Fruit fly (Drosophila melanogaster) whole organism, embryonic: ENCODE data around the gene CG4278.
A peak's percentile ranks its signal among the peaks of the same experiment; 100 is the strongest.

Source experiments
- Adf1 ChIP-seq: fragments of 200-800 bp; sonication (Bioruptor generic); IDR thresholded peaks from 2 replicates; pipeline ENCODE4 v1.3.6; 2022; ENCODE audit warnings: missing biosample characterization, missing genetic modification characterization
- Atf-2 ChIP-seq: fragments of 200-800 bp; sonication (Bioruptor generic); optimal IDR thresholded peaks from 2 replicates; lab custom pipeline; 2016; ENCODE audit warnings: missing biosample characterization, missing genetic modification characterization
- BEAF-32 ChIP-seq: fragments of 200-800 bp; sonication (Bioruptor generic); optimal IDR thresholded peaks from 3 replicates; lab custom pipeline; 2017; ENCODE audit warnings: missing biosample characterization, missing genetic modification characterization, mild to moderate bottlenecking, moderate library complexity, missing genetic modification reagents
- Bdp1 ChIP-seq: fragments of 200-800 bp; sonication (Bioruptor generic); optimal IDR thresholded peaks from 3 replicates; lab custom pipeline; 2016; ENCODE audit warnings: missing biosample characterization, missing genetic modification characterization
- CG10274 ChIP-seq: fragments of 200-800 bp; sonication (Bioruptor generic); optimal IDR thresholded peaks from 3 replicates; lab custom pipeline; 2017; ENCODE audit warnings: missing biosample characterization, mild to moderate bottlenecking, missing genetic modification characterization
- CG10543 ChIP-seq: fragments of 200-800 bp; sonication (Bioruptor generic); optimal IDR thresholded peaks from 3 replicates; lab custom pipeline; 2017; ENCODE audit warnings: missing biosample characterization, mild to moderate bottlenecking, missing genetic modification characterization, moderate library complexity
- CG12236 ChIP-seq: fragments of 200-800 bp; sonication (Bioruptor generic); optimal IDR thresholded peaks from 2 replicates; lab custom pipeline; 2016; ENCODE audit warnings: missing biosample characterization, missing genetic modification characterization
- CG12659 ChIP-seq: fragments of 200-800 bp; sonication (Bioruptor generic); optimal IDR thresholded peaks from 3 replicates; lab custom pipeline; 2017; ENCODE audit warnings: mild to moderate bottlenecking, missing biosample characterization, missing genetic modification reagents, missing genetic modification characterization
- CG12769 ChIP-seq: fragments of 200-800 bp; sonication (Bioruptor generic); optimal IDR thresholded peaks from 2 replicates; lab custom pipeline; 2019; ENCODE audit warnings: missing biosample characterization, mild to moderate bottlenecking, missing genetic modification characterization, moderate library complexity
- CG13287 ChIP-seq: fragments of 200-800 bp; sonication (Bioruptor generic); IDR thresholded peaks from 2 replicates; pipeline ENCODE4 v1.3.6; 2022; ENCODE audit warnings: missing biosample characterization, missing genetic modification characterization; ENCODE audit not compliant: partially characterized antibody
- CG13775 ChIP-seq: fragments of 200-800 bp; sonication (Bioruptor generic); optimal IDR thresholded peaks from 3 replicates; lab custom pipeline; 2017; ENCODE audit warnings: missing biosample characterization, mild to moderate bottlenecking, missing genetic modification characterization
- CG15073 ChIP-seq: fragments of 200-800 bp; sonication (Bioruptor generic); optimal IDR thresholded peaks from 2 replicates; lab custom pipeline; 2016; ENCODE audit warnings: missing biosample characterization, missing genetic modification characterization
- CG1529 ChIP-seq: fragments of 200-800 bp; sonication (Bioruptor generic); optimal IDR thresholded peaks from 3 replicates; lab custom pipeline; 2018; ENCODE audit warnings: missing biosample characterization, missing genetic modification characterization
- CG15514 ChIP-seq: fragments of 200-800 bp; sonication (Bioruptor generic); optimal IDR thresholded peaks from 3 replicates; lab custom pipeline; 2017; ENCODE audit warnings: missing biosample characterization, missing genetic modification characterization, mild to moderate bottlenecking, moderate library complexity, missing genetic modification reagents
- CG1603 ChIP-seq: fragments of 200-800 bp; sonication (Bioruptor generic); optimal IDR thresholded peaks from 2 replicates; lab custom pipeline; 2019; ENCODE audit warnings: missing biosample characterization, mild to moderate bottlenecking, missing genetic modification characterization, moderate library complexity
- CG1832 ChIP-seq: fragments of 200-800 bp; sonication (Bioruptor generic); optimal IDR thresholded peaks from 2 replicates; lab custom pipeline; 2017; ENCODE audit warnings: missing biosample characterization, mild to moderate bottlenecking, missing genetic modification characterization, inconsistent platforms
- CG2712 ChIP-seq: fragments of 200-800 bp; optimal IDR thresholded peaks from 3 replicates; lab custom pipeline; 2019; ENCODE audit warnings: missing biosample characterization, mild to moderate bottlenecking, missing genetic modification characterization, moderate library complexity
- CG30403 ChIP-seq: fragments of 200-800 bp; sonication (Bioruptor generic); optimal IDR thresholded peaks from 3 replicates; lab custom pipeline; 2016; ENCODE audit warnings: missing biosample characterization, missing genetic modification characterization
- CG32772 ChIP-seq: fragments of 200-800 bp; sonication (Bioruptor generic); IDR thresholded peaks from 2 replicates; pipeline ENCODE4 v1.3.6; 2022; ENCODE audit warnings: missing biosample characterization, missing genetic modification characterization
- CG3847 ChIP-seq: fragments of 200-800 bp; sonication (Bioruptor generic); IDR thresholded peaks from 2 replicates; pipeline ENCODE4 v1.3.6; 2022; ENCODE audit warnings: missing biosample characterization, missing genetic modification characterization
- CG8281 ChIP-seq: fragments of 200-800 bp; sonication (Bioruptor generic); optimal IDR thresholded peaks from 2 replicates; lab custom pipeline; 2018; ENCODE audit warnings: missing biosample characterization, mild to moderate bottlenecking, missing genetic modification characterization, moderate library complexity
- CG9215 ChIP-seq: fragments of 200-800 bp; sonication (Bioruptor generic); IDR thresholded peaks from 2 replicates; pipeline ENCODE4 v1.3.6; 2022; ENCODE audit warnings: missing biosample characterization, missing genetic modification characterization
- Deaf1 ChIP-seq: fragments of 200-800 bp; optimal IDR thresholded peaks from 3 replicates; lab custom pipeline; 2019; ENCODE audit warnings: missing biosample characterization, mild to moderate bottlenecking, missing genetic modification characterization, moderate library complexity
- Dref ChIP-seq: fragments of 200-800 bp; sonication (Bioruptor generic); IDR thresholded peaks from 2 replicates; pipeline ENCODE4 v1.3.6; 2022; ENCODE audit warnings: missing biosample characterization, missing genetic modification characterization
- Eip74EF ChIP-seq, 2 experiments: fragments of 200-800 bp in 1 of 2; fragments of >200 bp in 1 of 2; sonication (Bioruptor generic) in 1 of 2; optimal IDR thresholded peaks; 2 replicates each; lab custom pipeline; 2017 to 2019; ENCODE audit warnings: missing biosample characterization in 2 of 2, missing genetic modification characterization in 2 of 2, mild to moderate bottlenecking in 1 of 2, moderate library complexity in 1 of 2
- H15 ChIP-seq: fragments of 200-800 bp; sonication (Bioruptor generic); IDR thresholded peaks from 3 replicates; pipeline ENCODE4 v1.3.6; 2022; ENCODE audit warnings: missing biosample characterization, missing genetic modification characterization
- HmgZ ChIP-seq: fragments of 200-800 bp; sonication (Bioruptor generic); optimal IDR thresholded peaks from 2 replicates; lab custom pipeline; 2018; ENCODE audit warnings: missing biosample characterization, mild to moderate bottlenecking, missing genetic modification characterization
- Med ChIP-seq: fragments of 200-800 bp; sonication (Bioruptor generic); peaks from one replicate; lab custom pipeline; 2016; ENCODE audit warnings: missing biosample characterization, missing genetic modification characterization, mild to moderate bottlenecking, inconsistent platforms, moderate library complexity
- Meics ChIP-seq: fragments of 200-800 bp; sonication (Bioruptor generic); optimal IDR thresholded peaks from 2 replicates; lab custom pipeline; 2017; ENCODE audit warnings: missing biosample characterization, mild to moderate bottlenecking, missing genetic modification characterization
- NFAT ChIP-seq: fragments of 200-800 bp; sonication (Bioruptor generic); IDR thresholded peaks from 2 replicates; pipeline ENCODE4 v1.3.6; 2022; ENCODE audit warnings: missing biosample characterization, missing genetic modification characterization
- Neu2 ChIP-seq: fragments of 200-800 bp; sonication (Bioruptor generic); optimal IDR thresholded peaks from 3 replicates; lab custom pipeline; 2016; ENCODE audit warnings: missing biosample characterization, missing genetic modification characterization, borderline replicate concordance
- Nf-YB ChIP-seq: fragments of 200-800 bp; sonication (Bioruptor generic); optimal IDR thresholded peaks from 3 replicates; lab custom pipeline; 2019; ENCODE audit warnings: missing biosample characterization, mild to moderate bottlenecking, missing genetic modification characterization, moderate library complexity
- Sry-δ ChIP-seq: fragments of 200-800 bp; sonication (Bioruptor generic); optimal IDR thresholded peaks from 2 replicates; lab custom pipeline; 2016; ENCODE audit warnings: missing biosample characterization, missing genetic modification characterization
- TFAM ChIP-seq: fragments of 200-800 bp; sonication (Bioruptor generic); optimal IDR thresholded peaks from 2 replicates; lab custom pipeline; 2017; ENCODE audit warnings: missing biosample characterization, missing genetic modification characterization, inconsistent platforms
- Tbp ChIP-seq: fragments of >200 bp; optimal IDR thresholded peaks from 2 replicates; lab custom pipeline; 2018; ENCODE audit warnings: missing biosample characterization, missing genetic modification characterization
- caup ChIP-seq: fragments of 200-800 bp; sonication (Bioruptor generic); optimal IDR thresholded peaks from 3 replicates; lab custom pipeline; 2017; ENCODE audit warnings: missing biosample characterization, mild to moderate bottlenecking, missing genetic modification characterization, moderate library complexity; ENCODE audit not compliant: severe bottlenecking
- chinmo ChIP-seq: fragments of 200-800 bp; sonication (Bioruptor generic); IDR thresholded peaks from 4 replicates; pipeline ENCODE4 v1.3.6; 2022; ENCODE audit warnings: missing biosample characterization, missing genetic modification characterization; ENCODE audit not compliant: partially characterized antibody
- cwo ChIP-seq: fragments of 200-800 bp; sonication (Bioruptor generic); optimal IDR thresholded peaks from 3 replicates; lab custom pipeline; 2017; ENCODE audit warnings: missing biosample characterization, missing genetic modification characterization, mild to moderate bottlenecking, moderate library complexity, missing genetic modification reagents
- exex ChIP-seq: fragments of 200-800 bp; sonication (Bioruptor generic); optimal IDR thresholded peaks from 4 replicates; lab custom pipeline; 2018; ENCODE audit warnings: missing biosample characterization, mild to moderate bottlenecking, missing genetic modification characterization, moderate library complexity
- eyg ChIP-seq: fragments of 200-800 bp; sonication (Bioruptor generic); optimal IDR thresholded peaks from 3 replicates; lab custom pipeline; 2016; ENCODE audit warnings: missing biosample characterization, missing genetic modification characterization
- ftz-f1 ChIP-seq: fragments of 200-800 bp; sonication (Bioruptor generic); optimal IDR thresholded peaks from 2 replicates; lab custom pipeline; 2016; ENCODE audit warnings: missing biosample characterization, missing genetic modification characterization
- gfzf ChIP-seq: fragments of 200-800 bp; sonication (Bioruptor generic); optimal IDR thresholded peaks from 2 replicates; lab custom pipeline; 2016; ENCODE audit warnings: missing biosample characterization, mild to moderate bottlenecking, missing genetic modification characterization, moderate library complexity
- h ChIP-seq: fragments of >200 bp; optimal IDR thresholded peaks from 2 replicates; lab custom pipeline; 2017
- mirr ChIP-seq: fragments of 200-800 bp; sonication (Bioruptor generic); optimal IDR thresholded peaks from 3 replicates; lab custom pipeline; 2018; ENCODE audit warnings: missing biosample characterization, mild to moderate bottlenecking, missing genetic modification characterization
- oc ChIP-seq: fragments of 200-800 bp; sonication (Bioruptor generic); optimal IDR thresholded peaks from 2 replicates; lab custom pipeline; 2018; ENCODE audit warnings: missing biosample characterization, mild to moderate bottlenecking, missing genetic modification characterization, moderate library complexity
- pfk ChIP-seq: fragments of 200-800 bp; sonication (Bioruptor generic); optimal IDR thresholded peaks from 2 replicates; lab custom pipeline; 2018; ENCODE audit warnings: missing biosample characterization, mild to moderate bottlenecking, missing genetic modification characterization, moderate library complexity
- pum ChIP-seq: fragments of 200-800 bp; sonication (Bioruptor generic); optimal IDR thresholded peaks from 2 replicates; lab custom pipeline; 2016; ENCODE audit warnings: missing biosample characterization, missing genetic modification characterization
- sim ChIP-seq: fragments of 200-800 bp; sonication (Bioruptor generic); IDR thresholded peaks from 2 replicates; pipeline ENCODE4 v1.3.6; 2022; ENCODE audit warnings: missing biosample characterization, missing genetic modification characterization
- slou ChIP-seq: fragments of 200-800 bp; sonication (Bioruptor generic); optimal IDR thresholded peaks from 3 replicates; lab custom pipeline; 2016; ENCODE audit warnings: missing biosample characterization, missing genetic modification characterization
- sob ChIP-seq: fragments of 200-800 bp; sonication (Bioruptor generic); IDR thresholded peaks from 2 replicates; pipeline ENCODE4 v1.3.6; 2022; ENCODE audit warnings: missing biosample characterization, missing genetic modification characterization
- sug ChIP-seq: fragments of 200-800 bp; optimal IDR thresholded peaks from 2 replicates; lab custom pipeline; 2019; ENCODE audit warnings: missing biosample characterization, mild to moderate bottlenecking, missing genetic modification characterization, moderate library complexity

CG4278 gene

dm6 chr2L:16319743-16320142 is 7.1 kb upstream of the CG4278 start (continued):
- TF ChIP-seq cwo (GFP tag; lab: Kevin White, UChicago) = peak; percentile 95
- TF ChIP-seq CG30403 (GFP tag; lab: Kevin White, UChicago) = no peak
- TF ChIP-seq Atf-2 = no peak
- no peak for TF ChIP-seq NFAT (GFP tag; lab: Robert Waterston, UW)
- TF ChIP-seq h = no peak
- no peak for TF ChIP-seq pum
- TF ChIP-seq CG32772 (GFP tag; lab: Robert Waterston, UW) = no peak
- peak; percentile 56 for TF ChIP-seq Med (GFP tag; lab: Kevin White, UChicago)
- TF ChIP-seq chinmo (GFP tag; lab: Robert Waterston, UW) = 0 out of 4 replicates have a peak, but pooled peaks have one; percentile 49
- TF ChIP-seq slou (GFP tag; lab: Kevin White, UChicago) = no peak
- no peak for TF ChIP-seq Nf-YB (GFP tag; lab: Kevin White, UChicago)
- no peak for TF ChIP-seq sim (GFP tag; lab: Robert Waterston, UW)
- TF ChIP-seq Sry-δ (GFP tag; lab: Kevin White, UChicago) = no peak
- no peak for TF ChIP-seq CG13287 (GFP tag; lab: Robert Waterston, UW)
- no peak for TF ChIP-seq Adf1
- no peak for TF ChIP-seq CG13775 (GFP tag; lab: Kevin White, UChicago)
- TF ChIP-seq gfzf = no peak
- TF ChIP-seq CG1832 = no peak
- TF ChIP-seq oc = no peak
- TF ChIP-seq Bdp1 (GFP tag; lab: Kevin White, UChicago) = no peak
- TF ChIP-seq CG10274 (GFP tag; lab: Kevin White, UChicago) = no peak
- TF ChIP-seq sob = no peak
- peak; percentile 2 for TF ChIP-seq CG15514 (GFP tag; lab: Kevin White, UChicago)
- no peak for TF ChIP-seq CG2712
- TF ChIP-seq mirr = peak; percentile 90
- no peak for TF ChIP-seq CG12769 (tag; lab: Kevin White, UChicago)
- TF ChIP-seq CG3847 (GFP tag; lab: Robert Waterston, UW) = no peak
- peak; percentile 18 for TF ChIP-seq caup
- TF ChIP-seq CG8281 = no peak
- no peak for TF ChIP-seq H15 (GFP tag; lab: Robert Waterston, UW)
- peak; percentile 4 for TF ChIP-seq Deaf1 (tag; lab: Kevin White, UChicago)
- TF ChIP-seq CG9215 (GFP tag; lab: Robert Waterston, UW) = no peak
- TF ChIP-seq CG12236 (GFP tag; lab: Kevin White, UChicago) = no peak
- no peak for TF ChIP-seq CG12659 (GFP tag; lab: Kevin White, UChicago)
- no peak for TF ChIP-seq Meics (GFP tag; lab: Kevin White, UChicago)
- TF ChIP-seq CG1529 = no peak
- no peak for TF ChIP-seq pfk (GFP tag; lab: Kevin White, UChicago)
- TF ChIP-seq HmgZ (tag; lab: Kevin White, UChicago) = peak; percentile 29
- TF ChIP-seq TFAM (GFP tag; lab: Kevin White, UChicago) = no peak
- TF ChIP-seq Dref (GFP tag; lab: Robert Waterston, UW) = no peak
- no peak for TF ChIP-seq Neu2 (GFP tag; lab: Kevin White, UChicago)
- no peak for TF ChIP-seq eyg (GFP tag; lab: Kevin White, UChicago)
- no peak for TF ChIP-seq Eip74EF (GFP tag; optimal IDR thresholded peaks at IDR 0.05; lab: Kevin White, UChicago)
- TF ChIP-seq sug (tag; lab: Kevin White, UChicago) = peak; percentile 99
- no peak for TF ChIP-seq BEAF-32 (GFP tag; lab: Kevin White, UChicago)
- no peak for TF ChIP-seq CG15073 (GFP tag; lab: Kevin White, UChicago)
- TF ChIP-seq Tbp (GFP tag; lab: Kevin White, UChicago) = no peak
- no peak for TF ChIP-seq CG1603 (tag; lab: Kevin White, UChicago)
- TF ChIP-seq ftz-f1 (GFP tag; lab: Kevin White, UChicago) = no peak
- peak; percentile 87 for TF ChIP-seq exex
- TF ChIP-seq CG10543 (GFP tag; lab: Kevin White, UChicago) = peak; percentile 51
